Fruit fly (Drosophila melanogaster) whole organism, embryonic: ENCODE data around the gene Mettl5.
A peak's percentile ranks its signal among the peaks of the same experiment; 100 is the strongest.

Source experiments
- CG10366 ChIP-seq: fragments of 200-800 bp; sonication (Bioruptor generic); IDR thresholded peaks from 2 replicates; pipeline ENCODE4 v1.3.6; 2022; ENCODE audit warnings: missing biosample characterization, missing genetic modification characterization
- CG11456 ChIP-seq: fragments of 200-800 bp; sonication (Bioruptor generic); IDR thresholded peaks from 3 replicates; pipeline ENCODE4 v1.3.6; 2022; ENCODE audit warnings: missing biosample characterization, missing genetic modification characterization
- CG12104 ChIP-seq: fragments of 200-800 bp; sonication (Bioruptor generic); optimal IDR thresholded peaks from 3 replicates; lab custom pipeline; 2016; ENCODE audit warnings: missing biosample characterization, missing genetic modification characterization
- CG12155 ChIP-seq: fragments of 200-800 bp; sonication (Bioruptor generic); optimal IDR thresholded peaks from 3 replicates; lab custom pipeline; 2016; ENCODE audit warnings: missing biosample characterization, missing genetic modification characterization
- CG1602 ChIP-seq: fragments of 200-800 bp; sonication (Bioruptor generic); optimal IDR thresholded peaks from 3 replicates; lab custom pipeline; 2016; ENCODE audit warnings: missing biosample characterization, missing genetic modification characterization
- CG17802 ChIP-seq: fragments of 200-800 bp; sonication (Bioruptor generic); optimal IDR thresholded peaks from 2 replicates; lab custom pipeline; 2018; ENCODE audit warnings: missing biosample characterization, mild to moderate bottlenecking, missing genetic modification characterization, moderate library complexity
- CG18262 ChIP-seq: fragments of 200-800 bp; optimal IDR thresholded peaks from 3 replicates; lab custom pipeline; 2019; ENCODE audit warnings: missing biosample characterization, mild to moderate bottlenecking, missing genetic modification characterization, moderate library complexity
- CG2120 ChIP-seq: fragments of 200-800 bp; sonication (Bioruptor generic); optimal IDR thresholded peaks from 3 replicates; lab custom pipeline; 2016; ENCODE audit warnings: missing biosample characterization, missing genetic modification characterization
- CG31441 ChIP-seq: fragments of 200-800 bp; sonication (Bioruptor generic); IDR thresholded peaks from 2 replicates; pipeline ENCODE4 v1.3.6; 2022; ENCODE audit warnings: missing biosample characterization, missing genetic modification characterization
- CG32767 ChIP-seq: fragments of 200-800 bp; sonication (Bioruptor generic); IDR thresholded peaks from 2 replicates; pipeline ENCODE4 v1.3.6; 2022; ENCODE audit warnings: missing biosample characterization, missing genetic modification characterization
- CG4360 ChIP-seq: fragments of 200-800 bp; sonication (Bioruptor generic); IDR thresholded peaks from 2 replicates; pipeline ENCODE4 v1.3.6; 2022; ENCODE audit warnings: missing biosample characterization, missing genetic modification characterization
- CG4617 ChIP-seq: fragments of 200-800 bp; sonication (Bioruptor generic); optimal IDR thresholded peaks from 3 replicates; lab custom pipeline; 2016; ENCODE audit warnings: missing biosample characterization, missing genetic modification characterization, borderline replicate concordance
- CG5953 ChIP-seq: fragments of 200-800 bp; sonication (Bioruptor generic); IDR thresholded peaks from 2 replicates; pipeline ENCODE4 v1.3.6; 2022; ENCODE audit warnings: missing biosample characterization, missing genetic modification characterization
- CG6765 ChIP-seq: fragments of 200-800 bp; sonication (Bioruptor generic); optimal IDR thresholded peaks from 3 replicates; lab custom pipeline; 2017; ENCODE audit warnings: missing biosample characterization, mild to moderate bottlenecking, missing genetic modification characterization
- CG7556 ChIP-seq: fragments of 200-800 bp; sonication (Bioruptor generic); optimal IDR thresholded peaks from 2 replicates; lab custom pipeline; 2017; ENCODE audit warnings: missing biosample characterization, mild to moderate bottlenecking, missing genetic modification characterization
- Dek ChIP-seq: fragments of 200-800 bp; sonication (Bioruptor generic); optimal IDR thresholded peaks from 3 replicates; lab custom pipeline; 2019; ENCODE audit warnings: missing biosample characterization, mild to moderate bottlenecking, missing genetic modification characterization, moderate library complexity
- Doc3 ChIP-seq: fragments of 200-800 bp; sonication (Bioruptor generic); IDR thresholded peaks from 3 replicates; pipeline ENCODE4 v1.3.6; 2022; ENCODE audit warnings: missing biosample characterization, missing genetic modification characterization; ENCODE audit not compliant: partially characterized antibody
- GATAe ChIP-seq: fragments of 200-800 bp; sonication (Bioruptor generic); conservative IDR thresholded peaks from 2 replicates; pipeline ENCODE4 v1.3.6; 2022; ENCODE audit warnings: missing biosample characterization, missing genetic modification characterization
- Gug ChIP-seq: fragments of 200-800 bp; sonication (Bioruptor generic); IDR thresholded peaks from 4 replicates; pipeline ENCODE4 v1.3.6; 2022; ENCODE audit warnings: missing biosample characterization, missing genetic modification characterization
- Mes4 ChIP-seq: fragments of 200-800 bp; sonication (Bioruptor generic); optimal IDR thresholded peaks from 2 replicates; lab custom pipeline; 2016; ENCODE audit warnings: missing biosample characterization, missing genetic modification characterization
- Tbp ChIP-seq: fragments of >200 bp; optimal IDR thresholded peaks from 2 replicates; lab custom pipeline; 2018; ENCODE audit warnings: missing biosample characterization, missing genetic modification characterization
- Xbp1 ChIP-seq: fragments of 200-800 bp; sonication (Bioruptor generic); optimal IDR thresholded peaks from 3 replicates; lab custom pipeline; 2016; ENCODE audit warnings: missing biosample characterization, mild to moderate bottlenecking, missing genetic modification characterization
- ato ChIP-seq: fragments of 200-800 bp; sonication (Bioruptor generic); IDR thresholded peaks from 2 replicates; pipeline ENCODE4 v1.3.6; 2022; ENCODE audit warnings: missing biosample characterization, missing genetic modification characterization; ENCODE audit not compliant: partially characterized antibody
- bigmax ChIP-seq: fragments of 200-800 bp; sonication (Bioruptor generic); optimal IDR thresholded peaks from 2 replicates; lab custom pipeline; 2018; ENCODE audit warnings: missing biosample characterization, mild to moderate bottlenecking, missing genetic modification characterization
- bowl ChIP-seq: fragments of 200-800 bp; sonication (Bioruptor generic); IDR thresholded peaks from 2 replicates; pipeline ENCODE4 v1.3.6; 2022; ENCODE audit warnings: missing biosample characterization, missing genetic modification characterization
- btn ChIP-seq: fragments of 200-800 bp; sonication (Bioruptor generic); optimal IDR thresholded peaks from 2 replicates; lab custom pipeline; 2016; ENCODE audit warnings: missing biosample characterization, missing genetic modification characterization
- cas ChIP-seq: fragments of 200-800 bp; sonication (Bioruptor generic); IDR thresholded peaks from 2 replicates; pipeline ENCODE4 v1.3.6; 2022; ENCODE audit warnings: missing biosample characterization, missing genetic modification characterization
- cato ChIP-seq: fragments of 200-800 bp; sonication (Bioruptor generic); optimal IDR thresholded peaks from 2 replicates; lab custom pipeline; 2016; ENCODE audit warnings: missing biosample characterization, missing genetic modification characterization, borderline replicate concordance
- ci ChIP-seq: fragments of 200-800 bp; sonication (Bioruptor generic); IDR thresholded peaks from 3 replicates; pipeline ENCODE4 v1.3.6; 2022; ENCODE audit warnings: missing biosample characterization, missing genetic modification characterization
- dati ChIP-seq: fragments of 200-800 bp; sonication (Bioruptor generic); IDR thresholded peaks from 2 replicates; pipeline ENCODE4 v1.3.6; 2022; ENCODE audit warnings: missing biosample characterization, missing genetic modification characterization
- ems ChIP-seq: fragments of 200-800 bp; sonication (Bioruptor generic); optimal IDR thresholded peaks from 3 replicates; lab custom pipeline; 2016; ENCODE audit warnings: missing biosample characterization, missing genetic modification characterization
- fd64A ChIP-seq: fragments of 200-800 bp; sonication (Bioruptor generic); optimal IDR thresholded peaks from 3 replicates; lab custom pipeline; 2018; ENCODE audit warnings: missing biosample characterization, mild to moderate bottlenecking, missing genetic modification characterization
- h ChIP-seq: fragments of >200 bp; optimal IDR thresholded peaks from 2 replicates; lab custom pipeline; 2017
- knrl ChIP-seq: fragments of 200-800 bp; sonication (Bioruptor generic); IDR thresholded peaks from 3 replicates; pipeline ENCODE4 v1.3.6; 2022; ENCODE audit warnings: missing biosample characterization, missing genetic modification characterization; ENCODE audit not compliant: partially characterized antibody
- lbe ChIP-seq: fragments of 200-800 bp; sonication (Bioruptor generic); optimal IDR thresholded peaks from 2 replicates; lab custom pipeline; 2016; ENCODE audit warnings: missing biosample characterization, mild to moderate bottlenecking, missing genetic modification characterization
- lola ChIP-seq, 3 experiments: fragments of >200 bp in 2 of 3; fragments of 200-800 bp in 1 of 3; sonication (Bioruptor generic) in 1 of 3; optimal IDR thresholded peaks; 2 replicates each; lab custom pipeline; 2017 to 2019; ENCODE audit warnings: missing biosample characterization in 3 of 3, missing genetic modification characterization in 3 of 3, mild to moderate bottlenecking in 1 of 3, moderate library complexity in 1 of 3
- mld ChIP-seq: fragments of 200-800 bp; sonication (Bioruptor generic); IDR thresholded peaks from 3 replicates; pipeline ENCODE4 v1.3.6; 2022; ENCODE audit warnings: missing biosample characterization, missing genetic modification characterization; ENCODE audit not compliant: partially characterized antibody
- nerfin-1 ChIP-seq: fragments of 200-800 bp; sonication (Bioruptor generic); optimal IDR thresholded peaks from 3 replicates; lab custom pipeline; 2019; ENCODE audit warnings: missing biosample characterization, mild to moderate bottlenecking, missing genetic modification characterization, moderate library complexity
- phol ChIP-seq: fragments of 200-800 bp; sonication (Bioruptor generic); optimal IDR thresholded peaks from 3 replicates; lab custom pipeline; 2018; ENCODE audit warnings: missing biosample characterization, mild to moderate bottlenecking, missing genetic modification characterization, moderate library complexity
- sc ChIP-seq, 3 experiments: fragments of >200 bp in 2 of 3; fragments of 200-800 bp in 1 of 3; sonication (Bioruptor generic) in 1 of 3; optimal IDR thresholded peaks; 2 replicates in 2 of 3; 3 replicates in 1 of 3; lab custom pipeline; 2017; ENCODE audit warnings: mild to moderate bottlenecking in 1 of 3, missing biosample characterization in 1 of 3, missing genetic modification characterization in 1 of 3, missing genetic modification reagents in 1 of 3
- scrt ChIP-seq: fragments of 200-800 bp; sonication (Bioruptor generic); optimal IDR thresholded peaks from 2 replicates; lab custom pipeline; 2018; ENCODE audit warnings: missing biosample characterization, mild to moderate bottlenecking, missing genetic modification characterization, moderate library complexity
- sima ChIP-seq: fragments of 200-800 bp; sonication (Bioruptor generic); optimal IDR thresholded peaks from 2 replicates; lab custom pipeline; 2016; ENCODE audit warnings: missing biosample characterization, missing genetic modification characterization
- twi ChIP-seq: fragments of 200-800 bp; optimal IDR thresholded peaks from 2 replicates; lab custom pipeline; 2019; ENCODE audit warnings: missing biosample characterization, mild to moderate bottlenecking, missing genetic modification characterization, moderate library complexity
- vfl ChIP-seq: fragments of 200-800 bp; sonication (Bioruptor generic); optimal IDR thresholded peaks from 2 replicates; lab custom pipeline; 2016; ENCODE audit warnings: missing biosample characterization, missing genetic modification characterization
- wek ChIP-seq: fragments of 200-800 bp; sonication (Bioruptor generic); optimal IDR thresholded peaks from 3 replicates; lab custom pipeline; 2018; ENCODE audit warnings: missing biosample characterization, mild to moderate bottlenecking, missing genetic modification characterization, moderate library complexity
- zen2 ChIP-seq: fragments of 200-800 bp; sonication (Bioruptor generic); IDR thresholded peaks from 3 replicates; pipeline ENCODE4 v1.3.6; 2022; ENCODE audit warnings: missing biosample characterization, missing genetic modification characterization; ENCODE audit not compliant: partially characterized antibody
- zfh2 ChIP-seq: fragments of 200-800 bp; sonication (Bioruptor generic); optimal IDR thresholded peaks from 2 replicates; lab custom pipeline; 2016; ENCODE audit warnings: missing biosample characterization, missing genetic modification characterization

The Mettl5 gene

DNA sequence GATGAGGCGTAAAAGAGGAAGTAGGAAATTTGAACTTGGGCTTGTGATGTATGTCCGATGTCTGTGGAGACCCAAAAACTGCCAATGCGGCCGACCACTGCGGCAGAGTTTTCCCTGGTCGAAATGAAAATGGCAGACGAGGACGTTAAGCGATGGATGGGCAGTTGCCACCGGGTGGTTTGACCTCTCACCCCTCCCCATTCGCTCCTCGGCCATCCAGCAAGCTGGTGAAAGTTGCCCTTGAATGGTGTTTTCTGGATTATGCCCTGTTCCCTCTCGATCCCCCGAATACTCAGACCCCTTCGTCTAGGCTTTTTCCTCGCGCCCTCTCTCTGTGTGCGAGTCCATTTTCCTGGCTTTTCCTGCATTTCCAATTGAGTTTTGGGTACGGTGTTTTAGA, 32.0 kb upstream of the Mettl5 start (continued):
- TF ChIP-seq zfh2 (GFP tag; lab: Kevin White, UChicago) (no peak), fd64A (GFP tag; lab: Kevin White, UChicago) (no peak)

dm6 chr3L:19233798-19234781, 29.5 kb upstream of the Mettl5 start:
- TF ChIP-seq Xbp1 (GFP tag; lab: Kevin White, UChicago), result no peak
- no peak for TF ChIP-seq Dek (tag; lab: Kevin White, UChicago)
- no peak for TF ChIP-seq nerfin-1 (tag; lab: Kevin White, UChicago)
- TF ChIP-seq CG7556 (GFP tag; lab: Kevin White, UChicago), result peak; percentile 31
- no peak for TF ChIP-seq ems (GFP tag; lab: Kevin White, UChicago)
- no peak for TF ChIP-seq CG4617 (GFP tag; lab: Kevin White, UChicago)
- no peak for TF ChIP-seq CG10366 (GFP tag; lab: Robert Waterston, UW)
- no peak for TF ChIP-seq CG5953 (GFP tag; lab: Robert Waterston, UW)
- TF ChIP-seq CG1602 (GFP tag; lab: Kevin White, UChicago), result no peak
- no peak for TF ChIP-seq mld (GFP tag; lab: Robert Waterston, UW)
- no peak for TF ChIP-seq CG11456 (GFP tag; lab: Robert Waterston, UW)
- TF ChIP-seq lbe (GFP tag; lab: Kevin White, UChicago), result no peak
- TF ChIP-seq Gug, result no peak
- TF ChIP-seq btn, result no peak
- peak; percentile 41; the same call in 1 of the 2 replicates for TF ChIP-seq CG31441 (GFP tag; lab: Robert Waterston, UW)
- peak; percentile 34 for TF ChIP-seq phol (tag; lab: Kevin White, UChicago)
- TF ChIP-seq wek, result no peak
- no peak for TF ChIP-seq ci (GFP tag; lab: Robert Waterston, UW)
- TF ChIP-seq GATAe (GFP tag; lab: Robert Waterston, UW), result no peak
- no peak for TF ChIP-seq h (lab: Kevin White, UChicago)
- no peak for TF ChIP-seq dati (GFP tag; lab: Robert Waterston, UW)
- no peak for TF ChIP-seq Mes4 (GFP tag; lab: Kevin White, UChicago)
- no peak for TF ChIP-seq CG17802 (tag; lab: Kevin White, UChicago)
- TF ChIP-seq bowl (GFP tag; lab: Robert Waterston, UW), result no peak
- no peak for TF ChIP-seq zen2 (GFP tag; lab: Robert Waterston, UW)
- TF ChIP-seq twi (tag; lab: Kevin White, UChicago), result no peak
- TF ChIP-seq CG32767, result no peak
- no peak for TF ChIP-seq scrt
- no peak for TF ChIP-seq CG12155
- no peak for TF ChIP-seq bigmax (GFP tag; lab: Kevin White, UChicago)
- no peak for TF ChIP-seq CG12104 (GFP tag; lab: Kevin White, UChicago)
- no peak for TF ChIP-seq ato (GFP tag; lab: Robert Waterston, UW)
- TF ChIP-seq vfl (GFP tag; lab: Kevin White, UChicago), result no peak
- TF ChIP-seq sc (optimal IDR thresholded peaks at IDR 0.05; lab: Kevin White, UChicago), result no peak
- TF ChIP-seq sc (GFP tag; optimal IDR thresholded peaks at IDR 0.05; lab: Kevin White, UChicago), result no peak
- TF ChIP-seq sima (GFP tag; lab: Kevin White, UChicago), result no peak
- peak; percentile 58; the same call in 1 of the 2 replicates for TF ChIP-seq CG4360
- no peak for TF ChIP-seq Doc3 (GFP tag; lab: Robert Waterston, UW)
- no peak for TF ChIP-seq Tbp (GFP tag; lab: Kevin White, UChicago)
- TF ChIP-seq CG2120 (GFP tag; lab: Kevin White, UChicago), result no peak
- peak; percentile 67 for TF ChIP-seq CG18262 (tag; lab: Kevin White, UChicago)
- TF ChIP-seq knrl (GFP tag; lab: Robert Waterston, UW), result no peak
- peak in 1 of 3 experiments; percentile 32 for TF ChIP-seq lola (GFP tag; optimal IDR thresholded peaks at IDR 0.05; lab: Kevin White, UChicago)
- TF ChIP-seq CG6765 (GFP tag; lab: Kevin White, UChicago), result no peak
- TF ChIP-seq cato (GFP tag; lab: Kevin White, UChicago), result no peak
- TF ChIP-seq cas (GFP tag; lab: Robert Waterston, UW), result no peak
